Worm (Caenorhabditis elegans): ENCODE measurements around the gene sra-31.

DNA sequence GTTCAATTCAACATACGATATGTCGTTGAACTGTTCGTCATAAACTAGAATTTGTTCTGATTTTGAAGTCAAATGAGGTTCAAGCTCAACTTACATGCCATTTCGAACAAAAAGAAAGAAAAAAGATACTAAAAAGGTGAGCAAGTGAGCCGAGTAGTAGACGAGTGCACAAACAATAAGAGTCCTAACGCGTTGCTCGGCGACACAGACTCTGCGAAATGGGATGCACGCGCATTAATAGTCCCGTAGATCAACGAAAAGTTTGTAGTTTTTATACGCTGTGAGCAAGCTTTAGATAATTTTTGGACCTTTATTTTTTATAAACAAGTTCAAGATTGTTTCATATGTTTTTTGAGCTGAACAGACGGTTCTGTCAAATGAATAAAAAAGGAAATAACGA is 49.6 kb downstream of the sra-31 start, which contains the start of gene C56E6.4:
- TF ChIP-seq fkh-10 (GFP tag; optimal IDR thresholded peaks at IDR 0.05) = no peak
- TF ChIP-seq pha-4 (tag; optimal IDR thresholded peaks at IDR 0.05) = no peak
- no peak for TF ChIP-seq elt-1 (tag; optimal IDR thresholded peaks at IDR 0.05)
- TF ChIP-seq lin-15B (tag; optimal IDR thresholded peaks at IDR 0.05) = no peak
- TF ChIP-seq unc-62 (GFP tag; optimal IDR thresholded peaks at IDR 0.05) = no peak
- no peak for TF ChIP-seq ZK546.5 (tag; optimal IDR thresholded peaks at IDR 0.05)
- no peak for TF ChIP-seq egl-27 (tag; optimal IDR thresholded peaks at IDR 0.05)
